Worm (Caenorhabditis elegans) whole organism, L1 larva: ENCODE results near the gene C36E8.4.

Experiments
- C04F5.9 ChIP-seq: sonication (generic microtip); optimal IDR thresholded peaks from 2 replicates; lab custom pipeline; 2016; ENCODE audit warnings: missing genetic modification characterization, missing compliant biosample characterization
- C16A3.4 ChIP-seq: fragments of 150-350 bp; optimal IDR thresholded peaks from 2 replicates; lab custom pipeline; 2014; ENCODE audit warnings: missing biosample characterization, missing genetic modification characterization
- Y116A8C.19 ChIP-seq: sonication (generic microtip); optimal IDR thresholded peaks from 2 replicates; lab custom pipeline; 2016; ENCODE audit warnings: missing compliant biosample characterization, missing genetic modification characterization, borderline replicate concordance
- alr-1 ChIP-seq: fragments of 200-800 bp; sonication (Bioruptor generic); optimal IDR thresholded peaks from 2 replicates; lab custom pipeline; 2018; ENCODE audit warnings: borderline replicate concordance, mild to moderate bottlenecking, missing genetic modification characterization, missing compliant biosample characterization
- ama-1 ChIP-seq: fragments of 150-350 bp; optimal IDR thresholded peaks from 2 replicates; lab custom pipeline; 2014
- blmp-1 ChIP-seq: fragments of 150-350 bp; optimal IDR thresholded peaks from 2 replicates; lab custom pipeline; 2014; ENCODE audit warnings: missing biosample characterization, missing genetic modification characterization
- ceh-63 ChIP-seq: fragments of 200-800 bp; sonication (Bioruptor generic); optimal IDR thresholded peaks from 2 replicates; lab custom pipeline; 2018; ENCODE audit warnings: mild to moderate bottlenecking, missing genetic modification characterization, missing compliant biosample characterization
- ceh-8 ChIP-seq: fragments of 200-800 bp; sonication (Bioruptor generic); optimal IDR thresholded peaks from 2 replicates; lab custom pipeline; 2018; ENCODE audit warnings: mild to moderate bottlenecking, missing genetic modification characterization, moderate library complexity, missing compliant biosample characterization
- ceh-82 ChIP-seq, 3 experiments: fragments of 150-350 bp in 1 of 3; sonication (generic microtip) in 2 of 3; optimal IDR thresholded peaks; 2 replicates each; lab custom pipeline; 2014 to 2017; ENCODE audit warnings: missing biosample characterization in 3 of 3, missing genetic modification characterization in 3 of 3
- ceh-90 ChIP-seq: sonication (generic microtip); optimal IDR thresholded peaks from 2 replicates; lab custom pipeline; 2016; ENCODE audit warnings: missing genetic modification characterization, missing compliant biosample characterization
- dpl-1 ChIP-seq, 3 experiments: fragments of 150-350 bp in 2 of 3; sonication (generic microtip) in 1 of 3; optimal IDR thresholded peaks; 2 replicates each; lab custom pipeline; 2014 to 2017; ENCODE audit warnings: missing biosample characterization in 3 of 3, missing genetic modification characterization in 3 of 3, missing genetic modification reagents in 3 of 3
- dsc-1 ChIP-seq: sonication (generic microtip); optimal IDR thresholded peaks from 2 replicates; lab custom pipeline; 2016; ENCODE audit warnings: mild to moderate bottlenecking, missing genetic modification characterization, missing compliant biosample characterization
- egl-13 ChIP-seq: sonication (generic microtip); optimal IDR thresholded peaks from 2 replicates; lab custom pipeline; 2016; ENCODE audit warnings: missing genotype, missing genetic modification reagents, missing genetic modification characterization, missing compliant biosample characterization
- elt-3 ChIP-seq, 6 experiments: fragments of 150-350 bp in 1 of 6; sonication (generic microtip); optimal IDR thresholded peaks; 2 replicates each; lab custom pipeline; 2017 to 2018; ENCODE audit warnings: missing biosample characterization in 6 of 6, missing genetic modification characterization in 6 of 6, inconsistent platforms in 1 of 6
- ets-5 ChIP-seq: fragments of 200-800 bp; sonication (Bioruptor generic); IDR thresholded peaks from 2 replicates; pipeline ENCODE4 v1.3.6; 2022; ENCODE audit warnings: missing genetic modification characterization, missing compliant biosample characterization
- fkh-10 ChIP-seq: sonication (generic microtip); optimal IDR thresholded peaks from 2 replicates; lab custom pipeline; 2017; ENCODE audit warnings: missing biosample characterization, missing genetic modification reagents, missing genetic modification characterization
- fkh-4 ChIP-seq: sonication (generic microtip); optimal IDR thresholded peaks from 2 replicates; lab custom pipeline; 2016; ENCODE audit warnings: missing compliant biosample characterization, missing genetic modification characterization, borderline replicate concordance
- fos-1 ChIP-seq: fragments of 150-350 bp; optimal IDR thresholded peaks from 2 replicates; lab custom pipeline; 2014; ENCODE audit warnings: missing biosample characterization, missing genetic modification characterization
- grh-1 ChIP-seq: fragments of 200-800 bp; sonication (Bioruptor generic); IDR thresholded peaks from 2 replicates; pipeline ENCODE4 v1.3.6; 2022; ENCODE audit warnings: missing genetic modification reagents, missing genetic modification characterization, missing compliant biosample characterization
- hlh-17 ChIP-seq: fragments of 200-800 bp; sonication (Bioruptor generic); optimal IDR thresholded peaks from 2 replicates; lab custom pipeline; 2018; ENCODE audit warnings: missing genetic modification characterization, mild to moderate bottlenecking, missing compliant biosample characterization, moderate library complexity, borderline replicate concordance
- hlh-4 ChIP-seq: sonication (generic microtip); optimal IDR thresholded peaks from 2 replicates; lab custom pipeline; 2016; ENCODE audit warnings: mild to moderate bottlenecking, missing genetic modification characterization, missing compliant biosample characterization
- isw-1 ChIP-seq: fragments of 200-800 bp; sonication (Bioruptor generic); IDR thresholded peaks from 2 replicates; pipeline ENCODE4 v1.3.6; 2022; ENCODE audit warnings: missing genetic modification characterization, missing compliant biosample characterization
- jun-1 ChIP-seq: fragments of 150-350 bp; optimal IDR thresholded peaks from 2 replicates; lab custom pipeline; 2014; ENCODE audit warnings: missing biosample characterization, missing genetic modification reagents, missing genetic modification characterization
- lin-14 ChIP-seq: fragments of 200-800 bp; sonication (Bioruptor generic); optimal IDR thresholded peaks from 2 replicates; lab custom pipeline; 2018; ENCODE audit warnings: mild to moderate bottlenecking, missing genetic modification characterization, moderate library complexity, missing compliant biosample characterization
- lin-35 ChIP-seq, 2 experiments: fragments of 150-350 bp; optimal IDR thresholded peaks; 2 replicates each; lab custom pipeline; 2014; ENCODE audit warnings: missing biosample characterization in 2 of 2, missing genetic modification characterization in 2 of 2, missing genetic modification reagents in 2 of 2
- lsy-2 ChIP-seq, 2 experiments: fragments of 150-350 bp; optimal IDR thresholded peaks; 2 replicates each; lab custom pipeline; 2014; ENCODE audit warnings: missing biosample characterization in 2 of 2, missing genetic modification characterization in 2 of 2
- mab-9 ChIP-seq: fragments of 200-800 bp; sonication (Bioruptor generic); IDR thresholded peaks from 2 replicates; pipeline ENCODE4 v1.3.6; 2022; ENCODE audit warnings: missing genetic modification reagents, missing genetic modification characterization, missing compliant biosample characterization
- mdl-1 ChIP-seq, 2 experiments: fragments of 150-350 bp; optimal IDR thresholded peaks; 2 replicates each; lab custom pipeline; 2014 to 2017; ENCODE audit warnings: missing biosample characterization in 2 of 2, missing genetic modification characterization in 2 of 2, inconsistent platforms in 1 of 2
- mef-2 ChIP-seq: fragments of 150-350 bp; optimal IDR thresholded peaks from 2 replicates; lab custom pipeline; 2014; ENCODE audit warnings: missing biosample characterization, missing genetic modification characterization
- mep-1 ChIP-seq: fragments of 150-350 bp; optimal IDR thresholded peaks from 2 replicates; lab custom pipeline; 2014; ENCODE audit warnings: missing biosample characterization, missing genetic modification characterization
- nhr-12 ChIP-seq: sonication (generic microtip); optimal IDR thresholded peaks from 2 replicates; lab custom pipeline; 2017; ENCODE audit warnings: missing biosample characterization, missing genetic modification characterization
- nhr-19 ChIP-seq: fragments of 200-800 bp; sonication (Bioruptor generic); conservative IDR thresholded peaks from 2 replicates; pipeline ENCODE4 v1.3.6; 2022; ENCODE audit warnings: missing genetic modification characterization, missing compliant biosample characterization
- nhr-47 ChIP-seq: sonication (generic microtip); optimal IDR thresholded peaks from 2 replicates; lab custom pipeline; 2016; ENCODE audit warnings: mild to moderate bottlenecking, missing genetic modification characterization, moderate library complexity, missing compliant biosample characterization
- nhr-71 ChIP-seq: sonication (generic microtip); optimal IDR thresholded peaks from 2 replicates; lab custom pipeline; 2016; ENCODE audit warnings: mild to moderate bottlenecking, missing genetic modification characterization, moderate library complexity, missing compliant biosample characterization
- nhr-76 ChIP-seq: sonication (generic microtip); optimal IDR thresholded peaks from 2 replicates; lab custom pipeline; 2017; ENCODE audit warnings: missing biosample characterization, missing genetic modification characterization
- nhr-84 ChIP-seq: sonication (generic microtip); optimal IDR thresholded peaks from 2 replicates; lab custom pipeline; 2017; ENCODE audit warnings: missing biosample characterization, missing genetic modification characterization
- pag-3 ChIP-seq: sonication (generic microtip); optimal IDR thresholded peaks from 2 replicates; lab custom pipeline; 2017; ENCODE audit warnings: missing genetic modification characterization, mild to moderate bottlenecking, missing compliant biosample characterization, antibody characterized with exemption, borderline replicate concordance; ENCODE audit not compliant: insufficient read depth
- pax-3 ChIP-seq: fragments of 200-800 bp; sonication (Bioruptor generic); optimal IDR thresholded peaks from 2 replicates; lab custom pipeline; 2018; ENCODE audit warnings: mild to moderate bottlenecking, missing genetic modification characterization, moderate library complexity, missing compliant biosample characterization
- pqm-1 ChIP-seq: sonication (generic microtip); optimal IDR thresholded peaks from 3 replicates; lab custom pipeline; 2017; ENCODE audit warnings: missing biosample characterization, missing genetic modification characterization
- rnt-1 ChIP-seq: sonication (generic microtip); optimal IDR thresholded peaks from 2 replicates; lab custom pipeline; 2016; ENCODE audit warnings: mild to moderate bottlenecking, missing genetic modification characterization, moderate library complexity, missing compliant biosample characterization
- snpc-4 ChIP-seq: fragments of 150-350 bp; optimal IDR thresholded peaks from 2 replicates; lab custom pipeline; 2014; ENCODE audit warnings: missing biosample characterization, missing genetic modification characterization
- sptf-1 ChIP-seq: fragments of 150-350 bp; optimal IDR thresholded peaks from 2 replicates; lab custom pipeline; 2014; ENCODE audit warnings: missing biosample characterization, missing genetic modification characterization
- tlp-1 ChIP-seq: fragments of 150-350 bp; optimal IDR thresholded peaks from 2 replicates; lab custom pipeline; 2014; ENCODE audit warnings: missing biosample characterization, missing genetic modification characterization
- unc-30 ChIP-seq: sonication (generic microtip); optimal IDR thresholded peaks from 2 replicates; lab custom pipeline; 2017; ENCODE audit warnings: missing biosample characterization, missing genetic modification characterization
- unc-62 ChIP-seq: fragments of 150-350 bp; optimal IDR thresholded peaks from 2 replicates; lab custom pipeline; 2014; ENCODE audit warnings: missing biosample characterization, missing genetic modification reagents, missing genetic modification characterization
- unc-86 ChIP-seq: sonication (generic microtip); optimal IDR thresholded peaks from 2 replicates; lab custom pipeline; 2016; ENCODE audit warnings: missing genetic modification characterization, missing compliant biosample characterization
- vab-15 ChIP-seq: sonication (generic microtip); optimal IDR thresholded peaks from 2 replicates; lab custom pipeline; 2017; ENCODE audit warnings: missing genotype, mild to moderate bottlenecking, missing genetic modification characterization, missing compliant biosample characterization
- xbp-1 ChIP-seq: sonication (generic microtip); optimal IDR thresholded peaks from 2 replicates; lab custom pipeline; 2016; ENCODE audit warnings: missing genetic modification characterization, missing compliant biosample characterization
- zag-1 ChIP-seq: fragments of 150-350 bp; optimal IDR thresholded peaks from 2 replicates; lab custom pipeline; 2014; ENCODE audit warnings: missing biosample characterization, missing genetic modification characterization
- zip-4 ChIP-seq: fragments of 200-800 bp; sonication (Bioruptor generic); optimal IDR thresholded peaks from 2 replicates; lab custom pipeline; 2018; ENCODE audit warnings: mild to moderate bottlenecking, missing genetic modification characterization, moderate library complexity, missing compliant biosample characterization
- ztf-4 ChIP-seq: fragments of 150-350 bp; optimal IDR thresholded peaks from 2 replicates; lab custom pipeline; 2014; ENCODE audit warnings: missing biosample characterization, missing genetic modification characterization

C36E8.4 gene

DNA sequence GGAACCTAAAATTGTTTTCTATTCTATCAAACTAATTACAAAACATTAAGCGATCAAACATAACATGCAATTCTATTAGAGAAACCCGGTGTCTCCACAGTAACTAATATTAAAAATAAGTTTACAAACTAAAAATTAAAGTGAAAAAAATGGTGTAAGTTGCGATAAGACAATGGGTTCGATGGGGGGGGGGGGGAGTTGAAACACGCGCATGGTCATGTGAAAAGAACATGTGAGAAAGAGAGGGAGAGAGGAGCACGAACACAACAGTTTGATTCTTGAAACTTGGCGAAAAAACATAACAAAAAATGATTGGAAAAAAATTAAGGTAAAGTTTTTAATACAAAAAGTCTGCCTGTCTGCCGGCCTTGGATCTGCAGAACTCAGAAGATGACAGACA is 35.1 kb upstream of the C36E8.4 start:
- no peak for TF ChIP-seq snpc-4
- peak in 1 of 2 experiments; percentile 5 for TF ChIP-seq mdl-1 (tag; optimal IDR thresholded peaks at IDR 0.05; lab: Kevin White, UChicago)
- no peak for TF ChIP-seq isw-1 (GFP tag; lab: Robert Waterston, UW)
- TF ChIP-seq nhr-12 (tag; lab: Kevin White, UChicago): no peak
- TF ChIP-seq lin-35 (GFP tag; optimal IDR thresholded peaks at IDR 0.05; lab: Kevin White, UChicago): peak in 1 of 2 experiments; percentile 23
- no peak for TF ChIP-seq egl-13 (tag; lab: Kevin White, UChicago)

DNA sequence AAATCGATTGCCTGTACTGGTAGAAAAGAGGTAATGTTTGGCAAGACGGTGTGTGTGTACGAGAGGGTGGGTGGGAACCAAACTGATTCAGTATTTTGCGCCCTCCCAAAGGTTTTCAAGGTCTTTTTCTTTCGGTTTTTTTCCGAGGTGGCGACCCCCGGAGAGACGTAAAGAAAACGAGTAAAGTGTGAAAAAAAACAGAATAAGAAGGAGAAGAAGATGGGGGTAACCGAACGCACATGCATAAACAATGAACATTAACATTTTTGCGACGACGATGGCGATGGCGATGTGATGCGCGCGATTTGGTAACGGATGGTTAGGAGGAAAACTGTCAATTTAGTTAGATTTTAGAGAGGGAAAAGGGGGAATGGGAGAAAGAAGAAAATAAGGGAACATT is 33.7 kb upstream of the C36E8.4 start:
- TF ChIP-seq lin-35 (GFP tag; optimal IDR thresholded peaks at IDR 0.05; lab: Kevin White, UChicago): peak in 1 of 2 experiments; percentile 9
- TF ChIP-seq unc-30 (tag; lab: Kevin White, UChicago): no peak
- no peak for TF ChIP-seq hlh-4 (tag; lab: Kevin White, UChicago)
- no peak for TF ChIP-seq ama-1
- TF ChIP-seq tlp-1: no peak
- TF ChIP-seq pag-3 (tag; lab: Kevin White, UChicago): no peak
- TF ChIP-seq nhr-19: no peak
- TF ChIP-seq xbp-1 (tag; lab: Kevin White, UChicago): no peak
- no peak for TF ChIP-seq mab-9 (GFP tag; lab: Robert Waterston, UW)
- TF ChIP-seq lin-14 (GFP tag; lab: Kevin White, UChicago): peak; percentile 80
- TF ChIP-seq ceh-90 (tag; lab: Kevin White, UChicago): no peak
- TF ChIP-seq dpl-1 (GFP tag; optimal IDR thresholded peaks at IDR 0.05; lab: Kevin White, UChicago): no peak
- TF ChIP-seq nhr-71 (tag; lab: Kevin White, UChicago): peak; percentile 2
- no peak for TF ChIP-seq ceh-63 (GFP tag; lab: Kevin White, UChicago)
- no peak for TF ChIP-seq sptf-1 (tag; lab: Kevin White, UChicago)
- peak; percentile 22 for TF ChIP-seq mep-1 (tag; lab: Kevin White, UChicago)
- no peak for TF ChIP-seq C04F5.9 (tag; lab: Kevin White, UChicago)
- no peak for TF ChIP-seq nhr-84 (tag; lab: Kevin White, UChicago)
- TF ChIP-seq lsy-2 (tag; optimal IDR thresholded peaks at IDR 0.05; lab: Kevin White, UChicago): no peak
- peak; percentile 37 for TF ChIP-seq blmp-1 (tag; lab: Kevin White, UChicago)
- no peak for TF ChIP-seq fkh-10 (GFP tag; lab: Kevin White, UChicago)
- TF ChIP-seq vab-15 (tag; lab: Kevin White, UChicago): no peak
- no peak for TF ChIP-seq elt-3 (tag; optimal IDR thresholded peaks at IDR 0.05; lab: Kevin White, UChicago)
- no peak for TF ChIP-seq nhr-47 (tag; lab: Kevin White, UChicago)
- no peak for TF ChIP-seq pax-3 (tag; lab: Kevin White, UChicago)
- no peak for TF ChIP-seq nhr-76 (tag; lab: Kevin White, UChicago)
- no peak for TF ChIP-seq hlh-17
- no peak for TF ChIP-seq grh-1
- no peak for TF ChIP-seq fkh-4 (tag; lab: Kevin White, UChicago)
- no peak for TF ChIP-seq snpc-4
- no peak for TF ChIP-seq jun-1
- TF ChIP-seq unc-86 (tag; lab: Kevin White, UChicago): no peak
- TF ChIP-seq nhr-12 (tag; lab: Kevin White, UChicago): no peak
- TF ChIP-seq Y116A8C.19: no peak
- no peak for TF ChIP-seq dsc-1
- TF ChIP-seq ets-5 (GFP tag; lab: Robert Waterston, UW): no peak
- TF ChIP-seq ceh-8 (GFP tag; lab: Kevin White, UChicago): no peak
- TF ChIP-seq C16A3.4: no peak
- TF ChIP-seq alr-1 (tag; lab: Kevin White, UChicago): no peak
- TF ChIP-seq rnt-1 (tag; lab: Kevin White, UChicago): no peak
- TF ChIP-seq fos-1 (tag; lab: Kevin White, UChicago): no peak
- no peak for TF ChIP-seq ztf-4
- TF ChIP-seq ceh-82 (tag; optimal IDR thresholded peaks at IDR 0.05; lab: Kevin White, UChicago): no peak
- no peak for TF ChIP-seq zip-4 (GFP tag; lab: Kevin White, UChicago)
- TF ChIP-seq mef-2 (tag; lab: Kevin White, UChicago): no peak
- TF ChIP-seq zag-1 (tag; lab: Kevin White, UChicago): no peak
- no peak for TF ChIP-seq unc-62
- TF ChIP-seq pqm-1 (tag; lab: Kevin White, UChicago): no peak
